Worm (Caenorhabditis elegans) whole organism, young adult: ENCODE measurements around the gene gcy-34.
A peak's percentile ranks its signal among the peaks of the same experiment; 100 is the strongest.

ENCODE experiments used
- F37B4.10 ChIP-seq: fragments of 200-800 bp; sonication (Bioruptor generic); IDR thresholded peaks from 2 replicates; pipeline ENCODE4 v1.3.6; 2022; ENCODE audit warnings: missing genetic modification characterization, missing compliant biosample characterization
- F39B2.1 ChIP-seq: fragments of 200-800 bp; sonication (Bioruptor generic); IDR thresholded peaks from 2 replicates; pipeline ENCODE4 v1.3.6; 2022; ENCODE audit warnings: missing genetic modification reagents, missing genetic modification characterization, missing compliant biosample characterization
- F57A8.1 ChIP-seq: fragments of 200-800 bp; sonication (Bioruptor generic); optimal IDR thresholded peaks from 2 replicates; lab custom pipeline; 2018; ENCODE audit warnings: mild to moderate bottlenecking, missing genetic modification characterization, moderate library complexity, missing compliant biosample characterization
- F57C9.4 ChIP-seq: sonication (generic microtip); optimal IDR thresholded peaks from 2 replicates; lab custom pipeline; 2017; ENCODE audit warnings: mild to moderate bottlenecking, missing genetic modification characterization, missing compliant biosample characterization
- Y56A3A.18 ChIP-seq: fragments of 200-800 bp; sonication (Bioruptor generic); IDR thresholded peaks from 2 replicates; pipeline ENCODE4 v1.3.6; 2022; ENCODE audit warnings: missing genetic modification reagents, missing genetic modification characterization, missing compliant biosample characterization
- ZK185.1 ChIP-seq: sonication (generic microtip); optimal IDR thresholded peaks from 2 replicates; lab custom pipeline; 2016; ENCODE audit warnings: mild to moderate bottlenecking, missing genetic modification characterization, missing compliant biosample characterization; ENCODE audit not compliant: poor library complexity, severe bottlenecking
- akir-1 ChIP-seq: fragments of 200-800 bp; sonication (Bioruptor generic); optimal IDR thresholded peaks from 2 replicates; lab custom pipeline; 2018; ENCODE audit warnings: mild to moderate bottlenecking, missing genetic modification characterization, moderate library complexity, missing compliant biosample characterization
- aptf-2 ChIP-seq: fragments of 200-800 bp; sonication (Bioruptor generic); conservative IDR thresholded peaks from 2 replicates; pipeline ENCODE4 v1.3.6; 2022; ENCODE audit warnings: missing genetic modification reagents, missing genetic modification characterization, missing compliant biosample characterization
- aptf-3 ChIP-seq: fragments of 200-800 bp; sonication (Bioruptor generic); IDR thresholded peaks from 2 replicates; pipeline ENCODE4 v1.3.6; 2022; ENCODE audit warnings: missing genetic modification characterization, missing compliant biosample characterization
- athp-1 ChIP-seq: sonication (generic microtip); optimal IDR thresholded peaks from 2 replicates; lab custom pipeline; 2017; ENCODE audit warnings: mild to moderate bottlenecking, missing genetic modification characterization, missing compliant biosample characterization
- attf-6 ChIP-seq: fragments of 200-800 bp; sonication (Bioruptor generic); IDR thresholded peaks from 2 replicates; pipeline ENCODE4 v1.3.6; 2022; ENCODE audit warnings: missing genetic modification reagents, missing genetic modification characterization, missing compliant biosample characterization
- bed-2 ChIP-seq: fragments of 200-800 bp; sonication (Bioruptor generic); IDR thresholded peaks from 2 replicates; pipeline ENCODE4 v1.3.6; 2022; ENCODE audit warnings: missing genetic modification reagents, missing genetic modification characterization, missing compliant biosample characterization
- ceh-27 ChIP-seq: fragments of 200-800 bp; sonication (Bioruptor generic); optimal IDR thresholded peaks from 2 replicates; lab custom pipeline; 2018; ENCODE audit warnings: mild to moderate bottlenecking, missing genetic modification characterization, moderate library complexity, missing compliant biosample characterization
- ceh-40 ChIP-seq: fragments of 200-800 bp; sonication (Bioruptor generic); IDR thresholded peaks from 2 replicates; pipeline ENCODE4 v1.3.6; 2022; ENCODE audit warnings: missing genetic modification characterization, missing compliant biosample characterization
- ceh-91 ChIP-seq: fragments of 200-800 bp; sonication (Bioruptor generic); IDR thresholded peaks from 2 replicates; pipeline ENCODE4 v1.3.6; 2022; ENCODE audit warnings: missing genetic modification reagents, missing genetic modification characterization, missing compliant biosample characterization
- chd-7 ChIP-seq: sonication (generic microtip); optimal IDR thresholded peaks from 2 replicates; lab custom pipeline; 2016; ENCODE audit warnings: mild to moderate bottlenecking, missing genetic modification characterization, moderate library complexity, missing compliant biosample characterization
- die-1 ChIP-seq: sonication (generic microtip); optimal IDR thresholded peaks from 2 replicates; lab custom pipeline; 2016; ENCODE audit warnings: missing genotype, mild to moderate bottlenecking, missing genetic modification characterization, missing compliant biosample characterization
- dox-1 ChIP-seq: fragments of 200-800 bp; sonication (Bioruptor generic); IDR thresholded peaks from 2 replicates; pipeline ENCODE4 v1.3.6; 2022; ENCODE audit warnings: missing genetic modification reagents, missing genetic modification characterization, missing compliant biosample characterization
- dpff-1 ChIP-seq: sonication (generic microtip); optimal IDR thresholded peaks from 2 replicates; lab custom pipeline; 2017; ENCODE audit warnings: mild to moderate bottlenecking, missing genetic modification characterization, missing compliant biosample characterization
- dpl-1 ChIP-seq: fragments of 150-350 bp; optimal IDR thresholded peaks from 2 replicates; lab custom pipeline; 2014; ENCODE audit warnings: missing biosample characterization, missing genetic modification reagents, missing genetic modification characterization
- efl-1 ChIP-seq: fragments of 150-350 bp; optimal IDR thresholded peaks from 2 replicates; lab custom pipeline; 2014; ENCODE audit warnings: missing biosample characterization, missing genetic modification reagents, missing genetic modification characterization
- egrh-3 ChIP-seq: fragments of 200-800 bp; sonication (Bioruptor generic); IDR thresholded peaks from 2 replicates; pipeline ENCODE4 v1.3.6; 2022; ENCODE audit warnings: missing genetic modification reagents, missing genetic modification characterization, missing compliant biosample characterization
- ets-4 ChIP-seq: fragments of 200-800 bp; sonication (Bioruptor generic); optimal IDR thresholded peaks from 2 replicates; lab custom pipeline; 2018; ENCODE audit warnings: mild to moderate bottlenecking, missing genetic modification characterization, missing compliant biosample characterization
- hmg-1.2 ChIP-seq: fragments of 200-800 bp; sonication (Bioruptor generic); IDR thresholded peaks from 2 replicates; pipeline ENCODE4 v1.3.6; 2022; ENCODE audit warnings: missing genetic modification reagents, missing genetic modification characterization, missing compliant biosample characterization
- lin-26 ChIP-seq: fragments of 200-800 bp; sonication (Bioruptor generic); IDR thresholded peaks from 2 replicates; pipeline ENCODE4 v1.3.6; 2022; ENCODE audit warnings: missing genetic modification reagents, missing genetic modification characterization, missing compliant biosample characterization
- lsy-27 ChIP-seq: sonication (generic microtip); optimal IDR thresholded peaks from 2 replicates; lab custom pipeline; 2017; ENCODE audit warnings: missing genetic modification characterization, mild to moderate bottlenecking, missing compliant biosample characterization, antibody characterized with exemption, missing genotype, borderline replicate concordance; ENCODE audit not compliant: insufficient read depth
- madf-10 ChIP-seq: sonication (generic microtip); optimal IDR thresholded peaks from 2 replicates; lab custom pipeline; 2016; ENCODE audit warnings: mild to moderate bottlenecking, missing genetic modification characterization, missing compliant biosample characterization
- mel-28 ChIP-seq: sonication (generic microtip); optimal IDR thresholded peaks from 2 replicates; lab custom pipeline; 2016; ENCODE audit warnings: borderline replicate concordance, mild to moderate bottlenecking, missing genetic modification characterization, missing compliant biosample characterization
- nfyb-1 ChIP-seq: fragments of 200-800 bp; sonication (Bioruptor generic); IDR thresholded peaks from 2 replicates; pipeline ENCODE4 v1.3.6; 2022; ENCODE audit warnings: missing genetic modification reagents, missing genetic modification characterization, missing compliant biosample characterization
- nhr-80 ChIP-seq: sonication (generic microtip); optimal IDR thresholded peaks from 2 replicates; lab custom pipeline; 2016; ENCODE audit warnings: missing genetic modification characterization, missing compliant biosample characterization
- rcor-1 ChIP-seq: fragments of 200-800 bp; sonication (Bioruptor generic); IDR thresholded peaks from 2 replicates; pipeline ENCODE4 v1.3.6; 2022; ENCODE audit warnings: missing genetic modification reagents, missing genetic modification characterization, missing compliant biosample characterization
- sea-2 ChIP-seq: fragments of 200-800 bp; sonication (Bioruptor generic); IDR thresholded peaks from 2 replicates; pipeline ENCODE4 v1.3.6; 2022; ENCODE audit warnings: missing genetic modification characterization, missing compliant biosample characterization
- snpc-1.1 ChIP-seq: sonication (generic microtip); optimal IDR thresholded peaks from 2 replicates; lab custom pipeline; 2017; ENCODE audit warnings: missing genetic modification characterization, mild to moderate bottlenecking, missing compliant biosample characterization, antibody characterized with exemption, moderate library complexity, missing genotype, missing genetic modification reagents; ENCODE audit not compliant: insufficient read depth
- snpc-1.3 ChIP-seq: sonication (generic microtip); optimal IDR thresholded peaks from 2 replicates; lab custom pipeline; 2017; ENCODE audit warnings: missing genetic modification characterization, mild to moderate bottlenecking, missing compliant biosample characterization, antibody characterized with exemption, moderate library complexity, missing genotype, missing genetic modification reagents; ENCODE audit not compliant: insufficient read depth
- tbx-9 ChIP-seq: sonication (generic microtip); optimal IDR thresholded peaks from 2 replicates; lab custom pipeline; 2016; ENCODE audit warnings: borderline replicate concordance, missing genetic modification characterization, inconsistent platforms, missing compliant biosample characterization
- tlf-1 ChIP-seq: fragments of 200-800 bp; sonication (Bioruptor generic); optimal IDR thresholded peaks from 2 replicates; lab custom pipeline; 2018; ENCODE audit warnings: mild to moderate bottlenecking, missing genetic modification characterization, missing compliant biosample characterization
- zfh-2 ChIP-seq: fragments of 200-800 bp; sonication (Bioruptor generic); conservative IDR thresholded peaks from 2 replicates; pipeline ENCODE4 v1.3.6; 2022; ENCODE audit warnings: missing genetic modification reagents, missing genetic modification characterization, missing compliant biosample characterization
- ztf-22 ChIP-seq: fragments of 200-800 bp; sonication (Bioruptor generic); optimal IDR thresholded peaks from 2 replicates; lab custom pipeline; 2018; ENCODE audit warnings: mild to moderate bottlenecking, missing genetic modification characterization, moderate library complexity, missing compliant biosample characterization

gcy-34 gene

DNA sequence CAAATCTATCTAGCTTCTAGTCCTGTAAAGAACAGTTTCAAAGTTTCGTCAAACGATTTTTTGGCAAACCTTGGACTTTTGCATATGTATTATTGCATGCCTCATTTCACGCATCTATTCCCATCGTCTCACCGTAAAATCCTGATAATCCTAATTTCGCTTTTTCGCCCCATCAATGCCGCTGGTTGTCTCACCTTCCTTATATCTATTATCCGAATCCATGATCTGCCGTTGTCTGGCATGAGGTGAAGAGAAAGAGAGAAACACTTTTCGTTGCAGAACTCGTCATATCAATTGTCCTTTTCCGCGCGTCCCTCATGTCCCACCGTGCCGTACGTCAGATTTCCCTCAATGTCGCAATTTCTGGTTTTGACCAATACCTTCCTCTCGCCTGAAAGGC, 28.9 kb upstream of the gcy-34 start, which contains the start of gene cut-2:
TSS of gene cut-2 (plus strand) at position 365 of the 400 bp plus-strand sequence.
- no peak for TF ChIP-seq snpc-1.3 (tag; lab: Kevin White, UChicago)
- TF ChIP-seq F39B2.1 (GFP tag; lab: Robert Waterston, UW), result no peak
- TF ChIP-seq mel-28 (tag; lab: Kevin White, UChicago), result no peak
- no peak for TF ChIP-seq hmg-1.2 (GFP tag; lab: Robert Waterston, UW)
- no peak for TF ChIP-seq nhr-80 (tag; lab: Kevin White, UChicago)
- no peak for TF ChIP-seq die-1 (tag; lab: Kevin White, UChicago)
- no peak for TF ChIP-seq bed-2 (GFP tag; lab: Robert Waterston, UW)
- TF ChIP-seq dox-1 (GFP tag; lab: Robert Waterston, UW), result no peak
- TF ChIP-seq akir-1 (GFP tag; lab: Kevin White, UChicago), result no peak
- no peak for TF ChIP-seq nfyb-1 (GFP tag; lab: Robert Waterston, UW)
- TF ChIP-seq attf-6 (GFP tag; lab: Robert Waterston, UW), result no peak
- no peak for TF ChIP-seq F57C9.4
- no peak for TF ChIP-seq snpc-1.1
- no peak for TF ChIP-seq ceh-40 (GFP tag; lab: Robert Waterston, UW)
- TF ChIP-seq dpl-1, result no peak
- TF ChIP-seq Y56A3A.18 (GFP tag; lab: Robert Waterston, UW), result no peak

DNA sequence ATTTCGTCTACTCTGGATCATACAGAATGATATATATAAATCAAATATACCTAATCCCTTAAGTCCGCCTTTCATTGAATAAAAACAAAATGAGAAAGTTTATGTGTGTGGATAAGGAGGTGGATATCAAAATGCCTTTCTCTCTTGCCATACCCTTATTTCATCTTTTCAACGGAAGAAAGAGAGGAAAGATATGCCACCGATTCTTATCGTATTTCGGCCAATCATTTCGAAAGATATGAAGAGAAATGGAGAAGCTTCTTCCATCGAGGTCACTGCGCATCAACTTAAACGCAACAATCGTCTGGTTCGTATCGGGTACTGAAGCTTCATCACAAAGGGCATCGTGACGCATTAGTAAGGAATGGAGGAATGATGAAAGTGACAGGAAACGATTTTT, 27.6 kb upstream of the gcy-34 start:
- no peak for TF ChIP-seq lsy-27 (tag; lab: Kevin White, UChicago)
- TF ChIP-seq dox-1 (GFP tag; lab: Robert Waterston, UW), result no peak
- no peak for TF ChIP-seq sea-2 (GFP tag; lab: Robert Waterston, UW)
- TF ChIP-seq ZK185.1 (tag; lab: Kevin White, UChicago), result no peak
- no peak for TF ChIP-seq ceh-91 (GFP tag; lab: Robert Waterston, UW)
- TF ChIP-seq dpl-1, result no peak
- no peak for TF ChIP-seq lin-26 (GFP tag; lab: Robert Waterston, UW)
- TF ChIP-seq tbx-9, result no peak
- TF ChIP-seq F39B2.1 (GFP tag; lab: Robert Waterston, UW), result no peak
- no peak for TF ChIP-seq F37B4.10

DNA sequence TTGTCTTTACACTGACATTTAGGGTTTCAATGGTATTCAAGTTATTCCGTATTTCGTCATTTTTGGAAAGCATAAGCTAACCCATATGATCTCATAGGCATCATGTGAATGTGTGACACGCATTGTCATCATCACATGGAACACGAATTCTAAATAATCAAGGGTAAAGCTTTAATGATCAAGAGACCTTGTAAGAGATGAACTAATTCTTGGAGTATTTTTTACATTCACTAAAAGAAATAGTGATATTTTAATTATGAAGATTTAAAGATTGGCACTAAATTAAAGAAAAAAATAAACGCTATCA, 26.2 kb upstream of the gcy-34 start:
- TF ChIP-seq aptf-3 (no peak), dpff-1 (tag; lab: Kevin White, UChicago) (no peak), Y56A3A.18 (GFP tag; lab: Robert Waterston, UW) (no peak), lsy-27 (tag; lab: Kevin White, UChicago) (no peak), F57A8.1 (GFP tag; lab: Kevin White, UChicago) (no peak), tlf-1 (no peak)

DNA sequence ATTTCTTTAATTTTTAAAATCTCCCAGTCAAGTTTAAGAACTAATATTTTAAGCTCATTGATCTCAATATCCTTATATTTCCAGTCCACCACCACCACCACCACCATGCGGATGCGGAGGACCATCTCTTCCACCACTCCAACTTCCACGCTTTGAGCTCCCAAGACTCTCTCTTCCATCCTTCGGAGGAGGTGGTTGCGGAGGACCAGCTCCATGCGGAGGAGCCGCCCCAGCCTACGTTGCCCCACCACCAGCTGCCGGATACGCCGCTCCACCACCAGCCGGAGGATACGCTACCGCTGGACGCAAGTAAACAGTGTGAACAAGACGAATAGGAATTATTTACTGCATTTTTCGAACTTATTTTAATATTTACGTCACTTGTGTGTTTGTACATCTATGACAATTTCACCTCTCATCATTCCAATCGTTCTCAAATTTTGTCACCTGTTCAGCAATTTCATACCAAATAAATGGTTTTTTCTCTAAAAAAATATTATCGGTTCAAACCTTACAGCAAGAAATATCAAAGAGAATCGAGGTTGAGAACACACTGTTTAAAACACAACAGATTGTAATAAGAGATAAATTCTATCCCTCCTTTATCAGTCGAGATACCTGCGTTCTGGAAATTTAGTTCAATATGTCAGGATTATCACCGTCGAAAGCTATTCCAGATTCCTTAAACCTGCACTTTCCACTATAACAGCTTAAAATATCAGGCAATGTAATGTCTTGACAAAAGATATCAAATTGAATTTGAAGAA, 25.7 kb upstream of the gcy-34 start:
- TF ChIP-seq egrh-3 (GFP tag; lab: Robert Waterston, UW), result peak; percentile 87
- TF ChIP-seq rcor-1 (GFP tag; lab: Robert Waterston, UW), result no peak
- no peak for TF ChIP-seq athp-1 (tag; lab: Kevin White, UChicago)
- TF ChIP-seq ets-4 (GFP tag; lab: Kevin White, UChicago), result no peak
- TF ChIP-seq efl-1 (GFP tag; lab: Kevin White, UChicago), result no peak
- TF ChIP-seq chd-7 (tag; lab: Kevin White, UChicago), result no peak
- TF ChIP-seq zfh-2 (GFP tag; lab: Robert Waterston, UW), result peak; percentile 91
- no peak for TF ChIP-seq madf-10 (tag; lab: Kevin White, UChicago)
- no peak for TF ChIP-seq ceh-27
- TF ChIP-seq aptf-2 (GFP tag; lab: Robert Waterston, UW), result no peak
- TF ChIP-seq tlf-1, result no peak
- TF ChIP-seq ztf-22 (GFP tag; lab: Kevin White, UChicago), result no peak
